Fruit fly (Drosophila melanogaster) whole organism, embryonic: ENCODE results near the gene Pif1B.

Experiments used
- CG10431 ChIP-seq: fragments of 200-800 bp; sonication (Bioruptor generic); optimal IDR thresholded peaks from 3 replicates; lab custom pipeline; 2018; ENCODE audit warnings: missing biosample characterization, mild to moderate bottlenecking, missing genetic modification characterization
- CG10959 ChIP-seq: fragments of 200-800 bp; sonication (Bioruptor generic); IDR thresholded peaks from 2 replicates; pipeline ENCODE4 v1.3.6; 2022; ENCODE audit warnings: missing biosample characterization, missing genetic modification characterization
- CG13296 ChIP-seq: fragments of 200-800 bp; sonication (Bioruptor generic); optimal IDR thresholded peaks from 3 replicates; lab custom pipeline; 2018; ENCODE audit warnings: missing biosample characterization, mild to moderate bottlenecking, missing genetic modification characterization
- CG13624 ChIP-seq: fragments of 200-800 bp; sonication (Bioruptor generic); optimal IDR thresholded peaks from 2 replicates; lab custom pipeline; 2016; ENCODE audit warnings: missing biosample characterization, missing genetic modification characterization
- CG13894 ChIP-seq: fragments of 200-800 bp; sonication (Bioruptor generic); optimal IDR thresholded peaks from 3 replicates; lab custom pipeline; 2018; ENCODE audit warnings: missing biosample characterization, mild to moderate bottlenecking, missing genetic modification characterization, moderate library complexity
- CG14441 ChIP-seq: fragments of 200-800 bp; sonication (Bioruptor generic); IDR thresholded peaks from 2 replicates; pipeline ENCODE4 v1.3.6; 2022; ENCODE audit warnings: missing biosample characterization, missing genetic modification characterization
- CG14710 ChIP-seq: fragments of 200-800 bp; sonication (Bioruptor generic); optimal IDR thresholded peaks from 3 replicates; lab custom pipeline; 2019; ENCODE audit warnings: missing biosample characterization, mild to moderate bottlenecking, missing genetic modification characterization, moderate library complexity
- CG1603 ChIP-seq: fragments of 200-800 bp; sonication (Bioruptor generic); optimal IDR thresholded peaks from 2 replicates; lab custom pipeline; 2019; ENCODE audit warnings: missing biosample characterization, mild to moderate bottlenecking, missing genetic modification characterization, moderate library complexity
- CG17359 ChIP-seq: fragments of 200-800 bp; sonication (Bioruptor generic); optimal IDR thresholded peaks from 3 replicates; lab custom pipeline; 2018; ENCODE audit warnings: missing biosample characterization, mild to moderate bottlenecking, missing genetic modification characterization, moderate library complexity
- CG18262 ChIP-seq: fragments of 200-800 bp; optimal IDR thresholded peaks from 3 replicates; lab custom pipeline; 2019; ENCODE audit warnings: missing biosample characterization, mild to moderate bottlenecking, missing genetic modification characterization, moderate library complexity
- CG31224 ChIP-seq: fragments of 200-800 bp; sonication (Bioruptor generic); IDR thresholded peaks from 2 replicates; pipeline ENCODE4 v1.3.6; 2022; ENCODE audit warnings: missing biosample characterization, missing genetic modification characterization
- CG33557 ChIP-seq: fragments of 200-800 bp; sonication (Bioruptor generic); optimal IDR thresholded peaks from 2 replicates; lab custom pipeline; 2019; ENCODE audit warnings: missing biosample characterization, mild to moderate bottlenecking, missing genetic modification characterization, moderate library complexity
- CG34224 ChIP-seq: fragments of 200-800 bp; sonication (Bioruptor generic); IDR thresholded peaks from 3 replicates; pipeline ENCODE4 v1.3.6; 2022; ENCODE audit warnings: missing biosample characterization, missing genetic modification characterization; ENCODE audit not compliant: partially characterized antibody
- CG43689 ChIP-seq: fragments of 200-800 bp; sonication (Bioruptor generic); IDR thresholded peaks from 2 replicates; pipeline ENCODE4 v1.3.6; 2022; ENCODE audit warnings: missing biosample characterization, missing genetic modification characterization
- CG5245 ChIP-seq: fragments of 200-800 bp; sonication (Bioruptor generic); optimal IDR thresholded peaks from 3 replicates; lab custom pipeline; 2016; ENCODE audit warnings: missing biosample characterization, missing genetic modification characterization
- CG5953 ChIP-seq: fragments of 200-800 bp; sonication (Bioruptor generic); IDR thresholded peaks from 2 replicates; pipeline ENCODE4 v1.3.6; 2022; ENCODE audit warnings: missing biosample characterization, missing genetic modification characterization
- CG6791 ChIP-seq: fragments of 200-800 bp; sonication (Bioruptor generic); IDR thresholded peaks from 3 replicates; pipeline ENCODE4 v1.3.6; 2022; ENCODE audit warnings: missing biosample characterization, missing genetic modification characterization; ENCODE audit not compliant: partially characterized antibody
- CG7987 ChIP-seq: fragments of 200-800 bp; sonication (Bioruptor generic); optimal IDR thresholded peaks from 2 replicates; lab custom pipeline; 2018; ENCODE audit warnings: missing biosample characterization, mild to moderate bottlenecking, missing genetic modification characterization, moderate library complexity
- CG8765 ChIP-seq: fragments of 200-800 bp; sonication (Bioruptor generic); IDR thresholded peaks from 2 replicates; pipeline ENCODE4 v1.3.6; 2022; ENCODE audit warnings: missing biosample characterization, missing genetic modification characterization
- CG9817 ChIP-seq: fragments of 200-800 bp; sonication (Bioruptor generic); optimal IDR thresholded peaks from 2 replicates; lab custom pipeline; 2018; ENCODE audit warnings: missing biosample characterization, mild to moderate bottlenecking, missing genetic modification characterization, moderate library complexity
- CrebB ChIP-seq: fragments of 200-800 bp; sonication (Bioruptor generic); optimal IDR thresholded peaks from 3 replicates; lab custom pipeline; 2018; ENCODE audit warnings: missing biosample characterization, mild to moderate bottlenecking, missing genetic modification characterization
- Gsc ChIP-seq: fragments of 200-800 bp; sonication (Bioruptor generic); IDR thresholded peaks from 2 replicates; pipeline ENCODE4 v1.3.6; 2022; ENCODE audit warnings: missing biosample characterization, missing genetic modification characterization
- Gug ChIP-seq: fragments of 200-800 bp; sonication (Bioruptor generic); IDR thresholded peaks from 4 replicates; pipeline ENCODE4 v1.3.6; 2022; ENCODE audit warnings: missing biosample characterization, missing genetic modification characterization
- H2.0 ChIP-seq: fragments of 200-800 bp; sonication (Bioruptor generic); IDR thresholded peaks from 2 replicates; pipeline ENCODE4 v1.3.6; 2022; ENCODE audit warnings: missing biosample characterization, missing genetic modification characterization
- HHEX ChIP-seq: fragments of 200-800 bp; sonication (Bioruptor generic); optimal IDR thresholded peaks from 3 replicates; lab custom pipeline; 2017; ENCODE audit warnings: missing biosample characterization, mild to moderate bottlenecking, missing genetic modification characterization, missing genetic modification reagents
- Hmr ChIP-seq: fragments of 200-800 bp; sonication (Bioruptor generic); optimal IDR thresholded peaks from 3 replicates; lab custom pipeline; 2017; ENCODE audit warnings: mild to moderate bottlenecking, missing biosample characterization, missing genetic modification reagents, missing genetic modification characterization
- Hr78 ChIP-seq, 2 experiments: fragments of 200-800 bp in 1 of 2; fragments of >200 bp in 1 of 2; sonication (Bioruptor generic) in 1 of 2; optimal IDR thresholded peaks; 2 replicates each; lab custom pipeline; 2017 to 2019; ENCODE audit warnings: missing biosample characterization in 2 of 2, missing genetic modification characterization in 2 of 2, mild to moderate bottlenecking in 1 of 2, moderate library complexity in 1 of 2
- Jarid2 ChIP-seq: fragments of 200-800 bp; sonication (Bioruptor generic); optimal IDR thresholded peaks from 3 replicates; lab custom pipeline; 2017; ENCODE audit warnings: mild to moderate bottlenecking, missing biosample characterization, missing genetic modification reagents, missing genetic modification characterization
- Kr ChIP-seq: fragments of 200-800 bp; sonication (Bioruptor generic); optimal IDR thresholded peaks from 2 replicates; lab custom pipeline; 2017; ENCODE audit warnings: missing biosample characterization, mild to moderate bottlenecking, missing genetic modification characterization
- Max ChIP-seq: fragments of 200-800 bp; sonication (Bioruptor generic); optimal IDR thresholded peaks from 2 replicates; lab custom pipeline; 2016; ENCODE audit warnings: missing biosample characterization, mild to moderate bottlenecking, missing genetic modification characterization
- Ptx1 ChIP-seq: fragments of 200-800 bp; sonication (Bioruptor generic); IDR thresholded peaks from 2 replicates; pipeline ENCODE4 v1.3.6; 2022; ENCODE audit warnings: missing biosample characterization, missing genetic modification characterization
- Scr ChIP-seq: fragments of 200-800 bp; sonication (Bioruptor generic); IDR thresholded peaks from 2 replicates; pipeline ENCODE4 v1.3.6; 2022; ENCODE audit warnings: missing biosample characterization, missing genetic modification characterization; ENCODE audit not compliant: partially characterized antibody
- Stat92E ChIP-seq, 3 experiments: fragments of >200 bp in 2 of 3; fragments of 200-800 bp in 1 of 3; sonication (Bioruptor generic) in 1 of 3; optimal IDR thresholded peaks; 2 replicates each; lab custom pipeline; 2017 to 2019; ENCODE audit warnings: missing biosample characterization in 3 of 3, missing genetic modification characterization in 3 of 3, mild to moderate bottlenecking in 1 of 3, moderate library complexity in 1 of 3
- amos ChIP-seq: fragments of 200-800 bp; sonication (Bioruptor generic); IDR thresholded peaks from 2 replicates; pipeline ENCODE4 v1.3.6; 2022; ENCODE audit warnings: missing biosample characterization, missing genetic modification characterization; ENCODE audit not compliant: partially characterized antibody
- bowl ChIP-seq: fragments of 200-800 bp; sonication (Bioruptor generic); IDR thresholded peaks from 2 replicates; pipeline ENCODE4 v1.3.6; 2022; ENCODE audit warnings: missing biosample characterization, missing genetic modification characterization
- cato ChIP-seq: fragments of 200-800 bp; sonication (Bioruptor generic); optimal IDR thresholded peaks from 2 replicates; lab custom pipeline; 2016; ENCODE audit warnings: missing biosample characterization, missing genetic modification characterization, borderline replicate concordance
- dan ChIP-seq: fragments of 200-800 bp; sonication (Bioruptor generic); IDR thresholded peaks from 2 replicates; pipeline ENCODE4 v1.3.6; 2022; ENCODE audit warnings: missing biosample characterization, missing genetic modification characterization
- dati ChIP-seq: fragments of 200-800 bp; sonication (Bioruptor generic); IDR thresholded peaks from 2 replicates; pipeline ENCODE4 v1.3.6; 2022; ENCODE audit warnings: missing biosample characterization, missing genetic modification characterization
- exex ChIP-seq: fragments of 200-800 bp; sonication (Bioruptor generic); optimal IDR thresholded peaks from 4 replicates; lab custom pipeline; 2018; ENCODE audit warnings: missing biosample characterization, mild to moderate bottlenecking, missing genetic modification characterization, moderate library complexity
- gem ChIP-seq: fragments of 200-800 bp; sonication (Bioruptor generic); optimal IDR thresholded peaks from 2 replicates; lab custom pipeline; 2019; ENCODE audit warnings: missing biosample characterization, mild to moderate bottlenecking, missing genetic modification characterization, moderate library complexity
- inv ChIP-seq: fragments of 200-800 bp; sonication (Bioruptor generic); IDR thresholded peaks from 2 replicates; pipeline ENCODE4 v1.3.6; 2022; ENCODE audit warnings: missing biosample characterization, missing genetic modification characterization; ENCODE audit not compliant: partially characterized antibody
- knrl ChIP-seq: fragments of 200-800 bp; sonication (Bioruptor generic); IDR thresholded peaks from 3 replicates; pipeline ENCODE4 v1.3.6; 2022; ENCODE audit warnings: missing biosample characterization, missing genetic modification characterization; ENCODE audit not compliant: partially characterized antibody
- onecut ChIP-seq: fragments of 200-800 bp; sonication (Bioruptor generic); IDR thresholded peaks from 2 replicates; pipeline ENCODE4 v1.3.6; 2022; ENCODE audit warnings: missing biosample characterization, missing genetic modification characterization
- row ChIP-seq: fragments of 200-800 bp; sonication (Bioruptor generic); IDR thresholded peaks from 3 replicates; pipeline ENCODE4 v1.3.6; 2022; ENCODE audit warnings: missing biosample characterization, missing genetic modification characterization
- sob ChIP-seq: fragments of 200-800 bp; sonication (Bioruptor generic); IDR thresholded peaks from 2 replicates; pipeline ENCODE4 v1.3.6; 2022; ENCODE audit warnings: missing biosample characterization, missing genetic modification characterization
- sqz ChIP-seq: fragments of 200-800 bp; sonication (Bioruptor generic); optimal IDR thresholded peaks from 3 replicates; lab custom pipeline; 2018; ENCODE audit warnings: missing biosample characterization, mild to moderate bottlenecking, missing genetic modification characterization
- ssp ChIP-seq: fragments of 200-800 bp; sonication (Bioruptor generic); IDR thresholded peaks from 2 replicates; pipeline ENCODE4 v1.3.6; 2022; ENCODE audit warnings: missing biosample characterization, missing genetic modification characterization
- twi ChIP-seq: fragments of 200-800 bp; optimal IDR thresholded peaks from 2 replicates; lab custom pipeline; 2019; ENCODE audit warnings: missing biosample characterization, mild to moderate bottlenecking, missing genetic modification characterization, moderate library complexity
- yki ChIP-seq: fragments of >200 bp; optimal IDR thresholded peaks from 3 replicates; lab custom pipeline; 2018

Pif1B gene

dm6 chr3R:8801126-8801762 lies at the start of gene Pif1B, which contains the start of the genes Pif1A and CCT7 (continued):
- TF ChIP-seq CG6791 (GFP tag; lab: Robert Waterston, UW) (peak; percentile 88), twi (tag; lab: Kevin White, UChicago) (peak; percentile 7), inv (peak; percentile 90), CG14441 (no peak), onecut (GFP tag; lab: Robert Waterston, UW) (no peak), CG14710 (tag; lab: Kevin White, UChicago) (peak; percentile 71), CG13894 (tag; lab: Kevin White, UChicago) (peak; percentile 29), CG17359 (no peak), CG9817 (tag; lab: Kevin White, UChicago) (no peak), sqz (GFP tag; lab: Kevin White, UChicago) (no peak), knrl (GFP tag; lab: Robert Waterston, UW) (peak; percentile 93), CG13296 (GFP tag; lab: Kevin White, UChicago) (no peak), CG43689 (GFP tag; lab: Robert Waterston, UW) (no peak), CG5953 (GFP tag; lab: Robert Waterston, UW) (no peak), amos (GFP tag; lab: Robert Waterston, UW) (peak; percentile 91), H2.0 (GFP tag; lab: Robert Waterston, UW) (no peak), Kr (no peak), HHEX (GFP tag; lab: Kevin White, UChicago) (no peak), Gsc (GFP tag; lab: Robert Waterston, UW) (no peak), Ptx1 (no peak), exex (tag; lab: Kevin White, UChicago) (peak; percentile 24), row (GFP tag; lab: Robert Waterston, UW) (no peak; the same call in 2 of the 3 replicates), CrebB (no peak), ssp (GFP tag; lab: Robert Waterston, UW) (no peak), cato (no peak), yki (lab: Kevin White, UChicago) (no peak), CG10431 (GFP tag; lab: Kevin White, UChicago) (no peak), dati (no peak), Hr78 (GFP tag; optimal IDR thresholded peaks at IDR 0.05; lab: Kevin White, UChicago) (no peak), bowl (no peak), Hmr (GFP tag; lab: Kevin White, UChicago) (no peak), CG5245 (no peak), Max (peak; percentile 61), CG13624 (GFP tag; lab: Kevin White, UChicago) (peak; percentile 52), Stat92E (GFP tag; optimal IDR thresholded peaks at IDR 0.05; lab: Kevin White, UChicago) (peak in 1 of 3 experiments; percentile 66), Jarid2 (GFP tag; lab: Kevin White, UChicago) (no peak), gem (tag; lab: Kevin White, UChicago) (peak; percentile 32), dan (no peak), CG7987 (GFP tag; lab: Kevin White, UChicago) (no peak), CG1603 (tag; lab: Kevin White, UChicago) (peak; percentile 36), CG34224 (GFP tag; lab: Robert Waterston, UW) (peak; percentile 96), CG31224 (GFP tag; lab: Robert Waterston, UW) (no peak), CG10959 (GFP tag; lab: Robert Waterston, UW) (no peak), Scr (peak; percentile 95), CG8765 (GFP tag; lab: Robert Waterston, UW) (no peak), sob (GFP tag; lab: Robert Waterston, UW) (no peak), CG18262 (peak; percentile 26), Gug (no peak), CG33557 (GFP tag; lab: Kevin White, UChicago) (no peak)
